Worm (Caenorhabditis elegans) whole organism, early embryonic: ENCODE measurements around the gene C43F9.5.

Experiments
- aly-1 ChIP-seq: sonication (generic microtip); optimal IDR thresholded peaks from 2 replicates; lab custom pipeline; 2016; ENCODE audit warnings: missing genetic modification characterization, missing compliant biosample characterization
- ama-1 ChIP-seq: fragments of 150-350 bp; optimal IDR thresholded peaks from 2 replicates; lab custom pipeline; 2014
- ceh-13 ChIP-seq: fragments of 200-800 bp; sonication (Bioruptor generic); optimal IDR thresholded peaks from 2 replicates; lab custom pipeline; 2018; ENCODE audit warnings: mild to moderate bottlenecking, missing genetic modification characterization, missing compliant biosample characterization
- ceh-36 ChIP-seq: sonication (generic microtip); optimal IDR thresholded peaks from 2 replicates; lab custom pipeline; 2016; ENCODE audit warnings: missing genetic modification characterization, inconsistent platforms, missing compliant biosample characterization
- ets-7 ChIP-seq: sonication (generic microtip); optimal IDR thresholded peaks from 2 replicates; lab custom pipeline; 2016; ENCODE audit warnings: missing genotype, missing genetic modification characterization, missing compliant biosample characterization
- flt-1 ChIP-seq: fragments of 200-800 bp; sonication (Bioruptor generic); IDR thresholded peaks from 2 replicates; pipeline ENCODE4 v1.3.6; 2022; ENCODE audit warnings: missing genetic modification characterization, missing compliant biosample characterization
- sea-1 ChIP-seq: fragments of 200-800 bp; sonication (Bioruptor generic); conservative IDR thresholded peaks from 2 replicates; pipeline ENCODE4 v1.3.6; 2022; ENCODE audit warnings: missing genetic modification characterization, missing compliant biosample characterization
- tbx-37 ChIP-seq: fragments of 200-800 bp; sonication (Bioruptor generic); conservative IDR thresholded peaks from 2 replicates; pipeline ENCODE4 v1.3.6; 2022; ENCODE audit warnings: missing genetic modification reagents, missing genetic modification characterization, missing compliant biosample characterization

DNA sequence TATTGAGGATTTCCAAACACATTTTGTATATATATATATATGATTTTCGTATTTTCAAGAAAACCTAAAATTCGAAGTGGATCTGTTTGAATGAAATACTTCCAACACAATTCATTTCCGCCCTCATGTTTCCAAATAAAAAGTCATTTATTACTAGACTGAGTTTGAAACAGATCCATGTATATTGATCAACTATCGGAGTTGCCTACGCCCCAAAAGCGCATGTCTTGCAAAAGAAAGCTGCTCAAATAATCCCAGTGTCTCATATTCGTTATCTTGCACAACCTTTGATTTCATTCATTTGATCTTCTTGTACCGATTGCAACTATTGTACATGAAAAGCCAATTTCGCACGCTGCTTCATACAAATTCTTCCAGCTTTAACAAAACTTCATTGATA is 12.1 kb upstream of the C43F9.5 start, which contains the start of gene R09H10.2:
- TF ChIP-seq tbx-37 (GFP tag; lab: Robert Waterston, UW) (no peak), ets-7 (tag; lab: Kevin White, UChicago) (no peak), ama-1 (lab: Kevin White, UChicago) (no peak), sea-1 (GFP tag; lab: Robert Waterston, UW) (no peak), ceh-13 (GFP tag; lab: Kevin White, UChicago) (no peak), flt-1 (GFP tag; lab: Robert Waterston, UW) (no peak), aly-1 (tag; lab: Kevin White, UChicago) (no peak), ceh-36 (tag; lab: Kevin White, UChicago) (no peak)
